Worm (Caenorhabditis elegans) whole organism, L3 larva: ENCODE measurements around the gene B0457.6.

ENCODE experiments used
- ZK546.5 ChIP-seq: sonication (generic microtip); optimal IDR thresholded peaks from 2 replicates; lab custom pipeline; 2017; ENCODE audit warnings: missing biosample characterization, missing genetic modification characterization
- ceh-9 ChIP-seq: sonication (generic microtip); optimal IDR thresholded peaks from 2 replicates; lab custom pipeline; 2018; ENCODE audit warnings: missing biosample characterization, missing genetic modification characterization
- egl-5 ChIP-seq: fragments of 150-350 bp; optimal IDR thresholded peaks from 2 replicates; lab custom pipeline; 2017; ENCODE audit warnings: missing biosample characterization, missing genetic modification reagents, missing genetic modification characterization, inconsistent platforms
- fos-1 ChIP-seq: fragments of 150-350 bp; optimal IDR thresholded peaks from 2 replicates; lab custom pipeline; 2014; ENCODE audit warnings: missing biosample characterization, missing genetic modification characterization
- nhr-237 ChIP-seq: fragments of 150-350 bp; optimal IDR thresholded peaks from 2 replicates; lab custom pipeline; 2014; ENCODE audit warnings: missing biosample characterization, missing genetic modification characterization
- pha-4 ChIP-seq: fragments of 150-350 bp; optimal IDR thresholded peaks from 2 replicates; lab custom pipeline; 2014; ENCODE audit warnings: missing biosample characterization, missing genetic modification reagents, missing genetic modification characterization
- skn-1 ChIP-seq: fragments of 150-350 bp; optimal IDR thresholded peaks from 2 replicates; lab custom pipeline; 2014; ENCODE audit warnings: missing biosample characterization, missing genetic modification characterization
- unc-62 ChIP-seq: fragments of 150-350 bp; sonication (generic microtip); optimal IDR thresholded peaks from 4 replicates; lab custom pipeline; 2014; ENCODE audit warnings: missing biosample characterization, missing genetic modification reagents, missing genetic modification characterization

DNA sequence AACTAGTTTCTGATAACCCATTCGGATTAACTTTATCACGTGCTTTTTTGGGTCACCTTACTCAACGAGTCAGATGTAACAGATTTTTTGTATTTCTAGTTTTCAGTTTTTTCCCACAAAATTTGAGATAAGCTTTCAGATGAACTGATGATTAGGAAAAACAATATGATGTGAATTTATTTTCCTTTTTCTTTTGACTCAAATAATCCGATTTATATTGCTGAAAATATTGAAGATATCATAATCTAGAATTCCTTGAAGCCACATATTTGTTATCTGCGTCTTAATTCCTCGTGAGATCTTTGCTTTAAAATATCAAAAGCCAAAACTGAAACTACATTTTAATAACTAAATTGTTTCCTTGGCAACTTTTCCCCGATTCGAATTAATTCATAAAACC lies 5.6 kb upstream of the B0457.6 start:
- TF ChIP-seq nhr-237 (no peak), fos-1 (no peak), pha-4 (tag; lab: Kevin White, UChicago) (no peak), ZK546.5 (tag; lab: Kevin White, UChicago) (no peak), unc-62 (GFP tag; lab: Kevin White, UChicago) (no peak), egl-5 (tag; lab: Kevin White, UChicago) (no peak), skn-1 (no peak), ceh-9 (tag; lab: Kevin White, UChicago) (no peak)
